Fruit fly (Drosophila melanogaster) whole organism, wandering third instar larva: ENCODE measurements around the gene Ca-alpha1D.

Experiments
- CrebA ChIP-seq: fragments of 200-800 bp; sonication (Bioruptor generic); optimal IDR thresholded peaks from 2 replicates; lab custom pipeline; 2016; ENCODE audit warnings: missing biosample characterization, mild to moderate bottlenecking, missing genetic modification characterization, borderline replicate concordance
- ey ChIP-seq: fragments of 200-800 bp; sonication (Bioruptor generic); optimal IDR thresholded peaks from 2 replicates; lab custom pipeline; 2016; ENCODE audit warnings: missing biosample characterization, missing genetic modification characterization
- h ChIP-seq: fragments of 200-800 bp; sonication (Bioruptor generic); optimal IDR thresholded peaks from 3 replicates; lab custom pipeline; 2016; ENCODE audit warnings: missing biosample characterization, mild to moderate bottlenecking, missing genetic modification characterization
- pan ChIP-seq: fragments of >200 bp; optimal IDR thresholded peaks from 2 replicates; lab custom pipeline; 2017
- sage ChIP-seq: fragments of 200-800 bp; sonication (Bioruptor generic); optimal IDR thresholded peaks from 2 replicates; lab custom pipeline; 2016; ENCODE audit warnings: missing biosample characterization, mild to moderate bottlenecking, missing genetic modification characterization
- sv ChIP-seq: fragments of 200-800 bp; sonication (Bioruptor generic); optimal IDR thresholded peaks from 3 replicates; lab custom pipeline; 2016; ENCODE audit warnings: missing biosample characterization, missing genetic modification characterization

DNA sequence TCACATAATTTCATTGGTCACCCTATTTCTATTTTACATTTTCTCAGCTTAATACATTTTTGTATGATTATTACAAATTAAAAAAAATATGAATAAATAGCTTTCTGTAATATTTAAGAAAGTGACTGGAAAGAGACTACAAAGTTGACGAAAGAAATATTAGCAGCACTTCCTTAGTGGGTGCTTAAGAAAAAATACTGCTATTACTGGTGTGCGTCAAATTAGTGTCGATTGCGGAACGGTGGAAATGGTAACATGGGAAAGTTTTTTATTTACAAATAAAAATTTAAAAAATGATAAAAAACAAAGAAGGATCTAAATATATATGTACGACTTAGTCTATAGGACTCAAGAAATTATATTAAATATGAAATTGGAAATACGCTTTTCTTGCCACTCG is 58.4 kb downstream of the Ca-alpha1D start:
- no peak for TF ChIP-seq h (GFP tag; lab: Kevin White, UChicago)
- no peak for TF ChIP-seq pan (lab: Kevin White, UChicago)
- TF ChIP-seq sv (GFP tag; lab: Kevin White, UChicago), result no peak
- TF ChIP-seq sage (GFP tag; lab: Kevin White, UChicago), result no peak
- TF ChIP-seq ey (GFP tag; lab: Kevin White, UChicago), result no peak
- no peak for TF ChIP-seq CrebA (GFP tag; lab: Kevin White, UChicago)
